ENCODE assay signal across 1 fruit fly cellular context in genomic region chr3R:21376859-21377607, dm6.
A peak's percentile ranks its signal among the peaks of the same experiment; 100 is the strongest.
TF ChIP-seq lines count a peak whose summit lies in the region.

No protein-coding gene starts in this region.

TF ChIP-seq in whole organism, embryonic, 481 proteins besides CTCF, POLR2A, EP300 and RAD21 (continued from another document):
- TF ChIP-seq nau (GFP tag; optimal IDR thresholded peaks at IDR 0.05; lab: Kevin White, UChicago) (no peak), ssp (GFP tag; IDR thresholded peaks at IDR 0.05; lab: Robert Waterston, UW) (peak; percentile 85), CG3407 (GFP tag; optimal IDR thresholded peaks at IDR 0.05; lab: Kevin White, UChicago) (no peak), CG4328 (GFP tag; optimal IDR thresholded peaks at IDR 0.05; lab: Kevin White, UChicago) (no peak), zf30C (GFP tag; optimal IDR thresholded peaks at IDR 0.05; lab: Kevin White, UChicago) (peak; percentile 19), ERR (GFP tag; optimal IDR thresholded peaks at IDR 0.05; lab: Kevin White, UChicago) (no peak), CrebB (tag; optimal IDR thresholded peaks at IDR 0.05; lab: Kevin White, UChicago) (peak; percentile 5), grn (GFP tag; optimal IDR thresholded peaks at IDR 0.05; lab: Kevin White, UChicago) (no peak), CG31365 (tag; optimal IDR thresholded peaks at IDR 0.05; lab: Kevin White, UChicago) (no peak), CG1024 (GFP tag; IDR thresholded peaks at IDR 0.05; lab: Robert Waterston, UW) (no peak), odd (GFP tag; optimal IDR thresholded peaks at IDR 0.05; lab: Kevin White, UChicago) (peak; percentile 30), onecut (GFP tag; IDR thresholded peaks at IDR 0.05; lab: Robert Waterston, UW) (peak; percentile 92), Jarid2 (GFP tag; optimal IDR thresholded peaks at IDR 0.05; lab: Kevin White, UChicago) (peak; percentile 41), zen2 (GFP tag; IDR thresholded peaks at IDR 0.05; lab: Robert Waterston, UW; ENCODE audit: partially characterized antibody) (peak; percentile 36; the same call in 1 of the 3 replicates), zen (tag; optimal IDR thresholded peaks at IDR 0.05; lab: Kevin White, UChicago) (peak; percentile 0), Fer1 (GFP tag; optimal IDR thresholded peaks at IDR 0.05; lab: Kevin White, UChicago) (peak; percentile 13), cato (GFP tag; optimal IDR thresholded peaks at IDR 0.05; lab: Kevin White, UChicago; ENCODE audit: borderline replicate concordance) (no peak), sd (tag; optimal IDR thresholded peaks at IDR 0.05; lab: Kevin White, UChicago) (peak; percentile 10), CG7786 (GFP tag; optimal IDR thresholded peaks at IDR 0.05; lab: Kevin White, UChicago) (peak; percentile 6), CG8290 (GFP tag; optimal IDR thresholded peaks at IDR 0.05; lab: Kevin White, UChicago) (peak; percentile 44), CG8290 (tag; optimal IDR thresholded peaks at IDR 0.05; lab: Kevin White, UChicago) (peak in 1 of 2 experiments; percentile 49), Eip74EF (GFP tag; optimal IDR thresholded peaks at IDR 0.05; lab: Kevin White, UChicago) (peak in 1 of 2 experiments; percentile 3), CG2712 (tag; optimal IDR thresholded peaks at IDR 0.05; lab: Kevin White, UChicago) (peak; percentile 17), gt (GFP tag; IDR thresholded peaks at IDR 0.05; lab: Robert Waterston, UW) (no peak), slbo (GFP tag; IDR thresholded peaks at IDR 0.05; lab: Robert Waterston, UW) (peak; percentile 9; the same call in 1 of the 2 replicates), Dref (GFP tag; IDR thresholded peaks at IDR 0.05; lab: Robert Waterston, UW) (peak; percentile 77), lilli (GFP tag; optimal IDR thresholded peaks at IDR 0.05; lab: Kevin White, UChicago) (peak; percentile 40), Rfx (GFP tag; IDR thresholded peaks at IDR 0.05; lab: Robert Waterston, UW) (peak; percentile 44), CG3847 (GFP tag; IDR thresholded peaks at IDR 0.05; lab: Robert Waterston, UW) (peak; percentile 6; the same call in 1 of the 2 replicates), CG7963 (GFP tag; IDR thresholded peaks at IDR 0.05; lab: Robert Waterston, UW; ENCODE audit: partially characterized antibody) (peak; percentile 59; the same call in 2 of the 3 replicates), sisA (GFP tag; IDR thresholded peaks at IDR 0.05; lab: Robert Waterston, UW) (no peak), Dek (tag; optimal IDR thresholded peaks at IDR 0.05; lab: Kevin White, UChicago) (peak; percentile 39), sqz (GFP tag; optimal IDR thresholded peaks at IDR 0.05; lab: Kevin White, UChicago) (peak; percentile 41), mld (GFP tag; IDR thresholded peaks at IDR 0.05; lab: Robert Waterston, UW; ENCODE audit: partially characterized antibody) (peak; percentile 43; the same call in 1 of the 3 replicates), bowl (GFP tag; IDR thresholded peaks at IDR 0.05; lab: Robert Waterston, UW) (no peak), CG14860 (GFP tag; IDR thresholded peaks at IDR 0.05; lab: Robert Waterston, UW; ENCODE audit: partially characterized antibody) (peak; percentile 79), CG34422 (GFP tag; IDR thresholded peaks at IDR 0.05; lab: Robert Waterston, UW) (peak; percentile 36; the same call in 1 of the 3 replicates), Hr39 (optimal IDR thresholded peaks at IDR 0.05; lab: Kevin White, UChicago) (no peak), CG33557 (GFP tag; optimal IDR thresholded peaks at IDR 0.05; lab: Kevin White, UChicago) (peak; percentile 39), grau (tag; optimal IDR thresholded peaks at IDR 0.05; lab: Kevin White, UChicago) (peak; percentile 3), CG1233 (GFP tag; optimal IDR thresholded peaks at IDR 0.05; lab: Kevin White, UChicago) (peak; percentile 27), Stat92E (GFP tag; optimal IDR thresholded peaks at IDR 0.05; lab: Kevin White, UChicago) (peak in 1 of 3 experiments; percentile 11), CG17359 (tag; optimal IDR thresholded peaks at IDR 0.05; lab: Kevin White, UChicago) (peak; percentile 1), YL-1 (GFP tag; optimal IDR thresholded peaks at IDR 0.05; lab: Kevin White, UChicago) (peak; percentile 4), Hr51 (GFP tag; optimal IDR thresholded peaks at IDR 0.05; lab: Kevin White, UChicago) (peak; percentile 6 to 17)
